Fruit fly (Drosophila melanogaster): ENCODE measurements around the gene CG13992.
A peak's percentile ranks its signal among the peaks of the same experiment; 100 is the strongest.

The CG13992 gene

DNA sequence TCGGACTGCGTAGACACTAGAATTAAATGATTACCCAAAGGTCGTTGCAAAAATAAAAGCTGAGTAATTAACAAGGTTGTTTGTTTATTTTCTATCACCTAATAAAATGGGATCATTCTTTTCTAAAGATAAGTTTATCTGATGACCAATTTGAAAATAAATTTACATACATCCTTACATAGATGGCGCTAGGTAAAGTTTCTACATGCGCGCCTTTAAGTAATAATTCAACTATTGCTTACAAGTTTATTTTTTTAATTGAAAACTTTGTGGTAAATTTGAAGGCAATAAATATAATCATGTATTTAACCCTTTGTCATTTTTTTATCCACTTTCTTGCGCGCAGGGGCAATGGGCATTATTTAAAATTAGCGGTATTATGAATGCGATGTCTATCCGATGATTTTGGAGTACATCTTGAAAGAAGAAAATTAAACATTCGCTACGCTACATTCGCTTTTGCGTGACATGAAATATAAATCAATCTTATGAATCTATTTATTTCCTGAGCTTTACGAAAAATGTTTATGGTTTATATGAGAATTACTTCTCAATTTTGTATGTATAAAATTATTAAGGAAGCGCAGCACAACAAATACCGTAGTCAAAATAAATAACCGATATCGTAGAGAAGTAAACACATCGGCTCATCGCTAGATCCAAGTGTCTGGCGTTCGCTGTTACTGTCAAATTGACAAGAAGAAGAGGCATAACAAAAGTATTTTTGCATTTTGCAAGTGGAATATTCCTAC lies 18.6 kb downstream of the CG13992 start, which contains the start of gene CG9044 (continued):
- TF ChIP-seq ewg (GFP tag; optimal IDR thresholded peaks at IDR 0.05): peak; percentile 63
- TF ChIP-seq CG31365 (tag; optimal IDR thresholded peaks at IDR 0.05): no peak
- TF ChIP-seq CG1603 (tag; optimal IDR thresholded peaks at IDR 0.05): no peak
- TF ChIP-seq Bteb2 (GFP tag; optimal IDR thresholded peaks at IDR 0.05): peak; percentile 57

dm6 chr2L:5947504-5947903 lies 20.0 kb downstream of the CG13992 start:
- TF ChIP-seq ash1 (GFP tag; optimal IDR thresholded peaks at IDR 0.05) (no peak), p53 (GFP tag; optimal IDR thresholded peaks at IDR 0.05) (no peak), ara (GFP tag; IDR thresholded peaks at IDR 0.05) (no peak), dmrt11E (tag; optimal IDR thresholded peaks at IDR 0.05) (no peak), MTF-1 (GFP tag; optimal IDR thresholded peaks at IDR 0.05; ENCODE audit: borderline replicate concordance) (no peak), unpg (GFP tag; optimal IDR thresholded peaks at IDR 0.05) (no peak)

dm6 chr2L:5946728-5947127 lies 20.8 kb downstream of the CG13992 start:
- no peak for TF ChIP-seq Rx (GFP tag; IDR thresholded peaks at IDR 0.05)

DNA sequence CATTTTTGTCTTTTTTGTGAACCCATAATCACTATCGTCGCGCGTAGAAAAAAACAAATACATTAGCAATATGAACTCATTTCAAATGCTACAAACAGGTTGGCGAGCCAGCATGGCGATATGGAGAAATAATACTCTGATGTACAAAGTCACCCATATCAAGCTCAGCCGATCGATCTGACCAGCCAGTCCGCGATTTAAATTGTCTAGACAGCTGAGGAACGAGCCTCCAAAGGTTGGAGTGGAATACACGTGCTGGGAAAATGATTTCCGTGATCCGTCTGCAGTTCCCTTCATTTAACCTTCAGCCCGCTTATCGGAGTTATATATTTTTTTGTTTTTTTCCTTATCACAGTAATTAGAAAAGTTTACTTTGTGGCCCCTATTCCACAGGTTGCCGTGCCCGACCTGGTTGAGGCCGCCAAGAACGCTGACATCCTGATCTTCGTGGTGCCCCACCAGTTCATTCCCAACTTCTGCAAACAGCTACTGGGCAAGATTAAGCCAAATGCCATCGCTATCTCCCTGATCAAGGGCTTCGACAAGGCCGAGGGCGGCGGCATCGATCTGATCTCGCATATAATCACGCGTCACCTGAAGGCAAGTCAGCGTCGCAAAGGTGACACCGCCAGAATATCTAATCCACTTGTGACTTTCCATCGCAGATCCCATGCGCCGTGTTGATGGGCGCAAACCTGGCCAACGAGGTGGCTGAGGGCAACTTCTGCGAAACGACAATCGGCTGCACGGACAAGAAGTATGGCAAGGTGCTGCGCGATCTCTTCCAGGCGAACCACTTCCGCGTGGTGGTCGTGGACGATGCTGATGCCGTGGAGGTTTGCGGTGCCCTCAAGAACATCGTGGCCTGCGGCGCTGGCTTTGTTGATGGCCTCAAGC lies 21.7 kb downstream of the CG13992 start:
- TF ChIP-seq Optix (GFP tag; IDR thresholded peaks at IDR 0.05) (no peak), Ets65A (GFP tag) (peak; percentile 45), crol (GFP tag; IDR thresholded peaks at IDR 0.05) (no peak), ara (GFP tag; IDR thresholded peaks at IDR 0.05) (no peak), MBD-R2 (GFP tag; IDR thresholded peaks at IDR 0.05) (no peak), Fer3 (tag; optimal IDR thresholded peaks at IDR 0.05) (no peak), emc (GFP tag; optimal IDR thresholded peaks at IDR 0.05) (peak; percentile 20), cg (GFP tag; optimal IDR thresholded peaks at IDR 0.05) (no peak), run (tag; optimal IDR thresholded peaks at IDR 0.05) (no peak), Adf1 (GFP tag; IDR thresholded peaks at IDR 0.05) (no peak), chinmo (GFP tag; IDR thresholded peaks at IDR 0.05; ENCODE audit: partially characterized antibody) (peak; percentile 75; the same call in 3 of the 4 replicates), pfk (GFP tag; optimal IDR thresholded peaks at IDR 0.05) (no peak), CG2199 (GFP tag; IDR thresholded peaks at IDR 0.05) (0 out of 3 replicates have a peak, but pooled peaks have one; percentile 34), cwo (GFP tag; optimal IDR thresholded peaks at IDR 0.05) (peak; percentile 95), Hr78 (GFP tag; optimal IDR thresholded peaks at IDR 0.05) (peak in 1 of 2 experiments; percentile 3), Hr51 (GFP tag; optimal IDR thresholded peaks at IDR 0.05) (no peak), klu (GFP tag; IDR thresholded peaks at IDR 0.05) (no peak), bab2 (GFP tag; optimal IDR thresholded peaks at IDR 0.05) (no peak), CG31441 (GFP tag; IDR thresholded peaks at IDR 0.05) (no peak), Bteb2 (GFP tag; optimal IDR thresholded peaks at IDR 0.05) (no peak), MTF-1 (GFP tag; optimal IDR thresholded peaks at IDR 0.05; ENCODE audit: borderline replicate concordance) (no peak), Camta (GFP tag; optimal IDR thresholded peaks at IDR 0.05) (no peak), kni (GFP tag; optimal IDR thresholded peaks at IDR 0.05) (no peak), grn (GFP tag; optimal IDR thresholded peaks at IDR 0.05) (peak; percentile 88), Eip74EF (GFP tag; optimal IDR thresholded peaks at IDR 0.05) (peak; percentile 61 to 85), CG17829 (tag; optimal IDR thresholded peaks at IDR 0.05) (no peak), pzg (GFP tag; optimal IDR thresholded peaks at IDR 0.05) (no peak), ttk (GFP tag; IDR thresholded peaks at IDR 0.05) (no peak), CG6791 (GFP tag; IDR thresholded peaks at IDR 0.05; ENCODE audit: partially characterized antibody) (0 out of 3 replicates have a peak, but pooled peaks have one; percentile 10), CkIIα-i1 (GFP tag; IDR thresholded peaks at IDR 0.05) (no peak), CHES-1-like (GFP tag; optimal IDR thresholded peaks at IDR 0.05) (no peak), Usf (GFP tag; optimal IDR thresholded peaks at IDR 0.05) (no peak), seq (GFP tag; IDR thresholded peaks at IDR 0.05) (no peak)
